Fruit fly (Drosophila melanogaster) whole organism, pupa: Measurements from ENCODE around the gene toc.

Source experiments
- CG10348 ChIP-seq: fragments of 200-800 bp; sonication (Bioruptor generic); IDR thresholded peaks from 2 replicates; pipeline ENCODE4 v1.3.6; 2022; ENCODE audit warnings: missing biosample characterization, missing genetic modification characterization
- CG12605 ChIP-seq: fragments of 200-800 bp; sonication (Bioruptor generic); IDR thresholded peaks from 2 replicates; pipeline ENCODE4 v1.3.6; 2022; ENCODE audit warnings: missing biosample characterization, missing genetic modification characterization
- CG13204 ChIP-seq: fragments of 200-800 bp; sonication (Bioruptor generic); optimal IDR thresholded peaks from 2 replicates; lab custom pipeline; 2018; ENCODE audit warnings: missing biosample characterization, mild to moderate bottlenecking, missing genetic modification characterization, moderate library complexity
- CG14655 ChIP-seq: fragments of 200-800 bp; sonication (Bioruptor generic); optimal IDR thresholded peaks from 3 replicates; lab custom pipeline; 2017; ENCODE audit warnings: mild to moderate bottlenecking, missing biosample characterization, missing genetic modification reagents, missing genetic modification characterization
- CG15710 ChIP-seq: fragments of 200-800 bp; sonication (Bioruptor generic); optimal IDR thresholded peaks from 2 replicates; lab custom pipeline; 2018; ENCODE audit warnings: missing biosample characterization, mild to moderate bottlenecking, missing genetic modification characterization, moderate library complexity
- CG17806 ChIP-seq: fragments of 200-800 bp; sonication (Bioruptor generic); optimal IDR thresholded peaks from 2 replicates; lab custom pipeline; 2018; ENCODE audit warnings: missing biosample characterization, mild to moderate bottlenecking, missing genetic modification characterization, moderate library complexity
- CG32121 ChIP-seq: fragments of 200-800 bp; sonication (Bioruptor generic); IDR thresholded peaks from 2 replicates; pipeline ENCODE4 v1.3.6; 2022; ENCODE audit warnings: missing biosample characterization, missing genetic modification characterization
- CG34367 ChIP-seq: fragments of 200-800 bp; sonication (Bioruptor generic); optimal IDR thresholded peaks from 2 replicates; lab custom pipeline; 2018; ENCODE audit warnings: missing biosample characterization, mild to moderate bottlenecking, missing genetic modification characterization
- CG4496 ChIP-seq: fragments of 200-800 bp; sonication (Bioruptor generic); IDR thresholded peaks from 3 replicates; pipeline ENCODE4 v1.3.6; 2022; ENCODE audit warnings: missing biosample characterization, missing genetic modification characterization
- CG8159 ChIP-seq: fragments of 200-800 bp; sonication (Bioruptor generic); optimal IDR thresholded peaks from 3 replicates; lab custom pipeline; 2018; ENCODE audit warnings: missing biosample characterization, mild to moderate bottlenecking, missing genetic modification characterization, moderate library complexity
- CG8301 ChIP-seq: fragments of 200-800 bp; sonication (Bioruptor generic); optimal IDR thresholded peaks from 2 replicates; lab custom pipeline; 2018; ENCODE audit warnings: missing biosample characterization, mild to moderate bottlenecking, missing genetic modification characterization
- CG9948 ChIP-seq: fragments of 200-800 bp; sonication (Bioruptor generic); optimal IDR thresholded peaks from 2 replicates; lab custom pipeline; 2018; ENCODE audit warnings: missing biosample characterization, mild to moderate bottlenecking, missing genetic modification characterization, moderate library complexity
- D1 ChIP-seq: fragments of 200-800 bp; sonication (Bioruptor generic); optimal IDR thresholded peaks from 2 replicates; lab custom pipeline; 2018; ENCODE audit warnings: missing biosample characterization, mild to moderate bottlenecking, missing genetic modification characterization, moderate library complexity
- EcR ChIP-seq: fragments of 200-800 bp; sonication (Bioruptor generic); optimal IDR thresholded peaks from 3 replicates; lab custom pipeline; 2019; ENCODE audit warnings: missing biosample characterization, missing genetic modification characterization, mild to moderate bottlenecking, moderate library complexity, missing genetic modification reagents
- Ets98B ChIP-seq: fragments of 200-800 bp; sonication (Bioruptor generic); IDR thresholded peaks from 2 replicates; pipeline ENCODE4 v1.3.6; 2022; ENCODE audit warnings: missing biosample characterization, missing genetic modification characterization
- Pif1A ChIP-seq: fragments of 200-800 bp; sonication (Bioruptor generic); optimal IDR thresholded peaks from 3 replicates; lab custom pipeline; 2016; ENCODE audit warnings: missing biosample characterization, missing genetic modification characterization
- Pif1B ChIP-seq: fragments of 200-800 bp; sonication (Bioruptor generic); optimal IDR thresholded peaks from 3 replicates; lab custom pipeline; 2016; ENCODE audit warnings: missing biosample characterization, missing genetic modification characterization
- Snoo ChIP-seq: fragments of 200-800 bp; sonication (Bioruptor generic); optimal IDR thresholded peaks from 3 replicates; lab custom pipeline; 2017; ENCODE audit warnings: missing biosample characterization, mild to moderate bottlenecking, missing genetic modification characterization, inconsistent platforms
- fd96Ca ChIP-seq: fragments of 200-800 bp; sonication (Bioruptor generic); IDR thresholded peaks from 3 replicates; pipeline ENCODE4 v1.3.6; 2022; ENCODE audit warnings: missing biosample characterization, missing genetic modification characterization
- gl ChIP-seq: fragments of 200-800 bp; sonication (Bioruptor generic); optimal IDR thresholded peaks from 2 replicates; lab custom pipeline; 2018; ENCODE audit warnings: missing biosample characterization, mild to moderate bottlenecking, missing genetic modification characterization
- rn ChIP-seq: fragments of 200-800 bp; sonication (Bioruptor generic); IDR thresholded peaks from 2 replicates; pipeline ENCODE4 v1.3.6; 2022; ENCODE audit warnings: missing biosample characterization, missing genetic modification characterization

toc gene

DNA sequence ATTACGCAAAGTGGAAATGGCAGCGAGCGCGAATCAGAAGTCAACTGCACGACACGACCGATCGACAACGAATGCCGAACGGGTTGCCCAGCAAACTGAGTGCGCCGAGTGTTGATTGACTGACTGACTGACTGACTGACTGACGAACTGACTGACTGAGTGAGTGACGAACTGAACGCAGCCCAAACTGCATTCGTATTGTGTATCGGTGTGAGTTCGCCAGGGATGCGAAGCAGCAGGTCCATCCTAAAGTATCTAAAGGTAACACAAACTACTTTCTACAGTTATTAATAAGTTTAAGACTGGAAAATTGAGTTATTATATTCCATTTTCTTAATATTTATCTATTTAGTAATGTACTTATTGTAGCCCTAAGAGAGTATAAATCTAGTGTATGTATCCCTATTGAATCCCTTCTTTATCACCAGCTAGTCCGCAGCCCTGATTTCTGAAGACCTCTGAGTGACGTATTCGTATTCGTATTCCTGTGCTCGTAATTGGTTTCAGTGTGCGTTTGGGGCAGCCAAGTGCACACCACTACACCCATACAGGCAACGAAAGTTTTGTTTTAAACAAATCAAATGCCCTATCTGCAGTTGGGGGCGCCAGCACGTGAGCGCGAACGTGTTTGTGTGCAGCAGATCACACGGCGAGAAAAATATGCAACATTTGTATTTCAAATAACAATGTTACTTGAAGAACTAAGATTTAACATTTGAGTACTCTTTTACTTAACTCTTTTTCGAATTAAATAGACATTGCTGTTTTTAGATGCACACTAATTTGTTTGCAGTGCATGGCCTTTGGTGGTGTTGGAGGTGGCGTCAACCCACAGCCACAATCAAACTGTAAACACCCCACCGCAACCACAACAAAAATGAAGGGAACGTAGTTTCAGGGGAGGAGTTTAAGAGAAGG is 8.4 kb upstream of the toc start:
- TF ChIP-seq CG15710 (tag; lab: Kevin White, UChicago) (peak; percentile 78), D1 (tag; lab: Kevin White, UChicago) (peak; percentile 33), CG17806 (tag; lab: Kevin White, UChicago) (peak; percentile 73), Pif1B (peak; percentile 74), Pif1A (GFP tag; lab: Kevin White, UChicago) (peak; percentile 78), CG4496 (GFP tag; lab: Robert Waterston, UW) (peak; percentile 91), CG13204 (GFP tag; lab: Kevin White, UChicago) (no peak), CG12605 (GFP tag; lab: Robert Waterston, UW) (peak; percentile 67), CG14655 (GFP tag; lab: Kevin White, UChicago) (peak; percentile 84), CG9948 (tag; lab: Kevin White, UChicago) (peak; percentile 66), CG34367 (tag; lab: Kevin White, UChicago) (peak; percentile 67), fd96Ca (GFP tag; lab: Robert Waterston, UW) (peak; percentile 91), gl (peak; percentile 55), CG8159 (tag; lab: Kevin White, UChicago) (peak; percentile 88), CG32121 (peak; percentile 84), CG8301 (tag; lab: Kevin White, UChicago) (peak; percentile 81), Snoo (tag; lab: Kevin White, UChicago) (peak; percentile 31), CG10348 (GFP tag; lab: Robert Waterston, UW) (peak; percentile 59), Ets98B (peak; percentile 87), EcR (GFP tag; lab: Kevin White, UChicago) (no peak), rn (GFP tag; lab: Robert Waterston, UW) (peak; percentile 71; the same call in 1 of the 2 replicates)

dm6 chr2L:3151657-3152056 is 7.1 kb upstream of the toc start:
- TF ChIP-seq CG14655 (GFP tag; lab: Kevin White, UChicago), result peak; percentile 10
- TF ChIP-seq CG17806 (tag; lab: Kevin White, UChicago), result peak; percentile 27
- no peak for TF ChIP-seq CG34367 (tag; lab: Kevin White, UChicago)
- peak; percentile 19 for TF ChIP-seq CG15710 (tag; lab: Kevin White, UChicago)
- peak; percentile 22 for TF ChIP-seq CG8159 (tag; lab: Kevin White, UChicago)
- TF ChIP-seq CG8301 (tag; lab: Kevin White, UChicago), result no peak
- TF ChIP-seq Pif1B, result peak; percentile 19
- TF ChIP-seq CG9948 (tag; lab: Kevin White, UChicago), result peak; percentile 25
- TF ChIP-seq gl, result no peak
- peak; percentile 10 for TF ChIP-seq Pif1A (GFP tag; lab: Kevin White, UChicago)

- peak; percentile 48 for TF ChIP-seq CG8301 (tag; lab: Kevin White, UChicago)
- peak; percentile 29 for TF ChIP-seq Pif1A (GFP tag; lab: Kevin White, UChicago)
- peak; percentile 80 for TF ChIP-seq fd96Ca (GFP tag; lab: Robert Waterston, UW)
- TF ChIP-seq CG34367 (tag; lab: Kevin White, UChicago), result no peak
- TF ChIP-seq Snoo (tag; lab: Kevin White, UChicago), result no peak
- TF ChIP-seq CG10348 (GFP tag; lab: Robert Waterston, UW), result no peak
- TF ChIP-seq rn (GFP tag; lab: Robert Waterston, UW), result no peak
- TF ChIP-seq D1 (tag; lab: Kevin White, UChicago), result no peak
- TF ChIP-seq CG15710 (tag; lab: Kevin White, UChicago), result no peak
- TF ChIP-seq CG14655 (GFP tag; lab: Kevin White, UChicago), result no peak
- peak; percentile 73 for TF ChIP-seq Ets98B
- TF ChIP-seq CG32121, result peak; percentile 74
- TF ChIP-seq CG12605 (GFP tag; lab: Robert Waterston, UW), result peak; percentile 46; the same call in 1 of the 2 replicates
- TF ChIP-seq EcR (GFP tag; lab: Kevin White, UChicago), result no peak
- no peak for TF ChIP-seq CG13204 (GFP tag; lab: Kevin White, UChicago)
- peak; percentile 74; the same call in 2 of the 3 replicates for TF ChIP-seq CG4496 (GFP tag; lab: Robert Waterston, UW)
- TF ChIP-seq gl, result no peak
- no peak for TF ChIP-seq CG17806 (tag; lab: Kevin White, UChicago)
- no peak for TF ChIP-seq Pif1B
- no peak for TF ChIP-seq CG8159 (tag; lab: Kevin White, UChicago)
Observed at dm6 chr2L:3148959-3149591, 4.5 kb upstream of the toc start.

dm6 chr2L:3145897-3146296 is 1.3 kb upstream of the toc start:
- TF ChIP-seq EcR (GFP tag; lab: Kevin White, UChicago), result no peak
- no peak for TF ChIP-seq rn (GFP tag; lab: Robert Waterston, UW)
- TF ChIP-seq CG4496 (GFP tag; lab: Robert Waterston, UW), result no peak
- no peak for TF ChIP-seq CG17806 (tag; lab: Kevin White, UChicago)
- no peak for TF ChIP-seq CG10348 (GFP tag; lab: Robert Waterston, UW)
- TF ChIP-seq CG14655 (GFP tag; lab: Kevin White, UChicago), result no peak
- no peak for TF ChIP-seq Ets98B
- no peak for TF ChIP-seq CG13204 (GFP tag; lab: Kevin White, UChicago)
- no peak for TF ChIP-seq Snoo (tag; lab: Kevin White, UChicago)
- no peak for TF ChIP-seq CG32121

- TF ChIP-seq gl (no peak), CG14655 (GFP tag; lab: Kevin White, UChicago) (no peak), CG8159 (tag; lab: Kevin White, UChicago) (no peak), EcR (GFP tag; lab: Kevin White, UChicago) (no peak), Pif1A (GFP tag; lab: Kevin White, UChicago) (no peak), Pif1B (no peak), Ets98B (no peak), CG10348 (GFP tag; lab: Robert Waterston, UW) (no peak), fd96Ca (GFP tag; lab: Robert Waterston, UW) (no peak), CG8301 (tag; lab: Kevin White, UChicago) (no peak), CG12605 (GFP tag; lab: Robert Waterston, UW) (no peak), Snoo (tag; lab: Kevin White, UChicago) (no peak), D1 (tag; lab: Kevin White, UChicago) (no peak), CG15710 (tag; lab: Kevin White, UChicago) (no peak), CG34367 (tag; lab: Kevin White, UChicago) (no peak), CG13204 (GFP tag; lab: Kevin White, UChicago) (no peak), CG32121 (no peak), rn (GFP tag; lab: Robert Waterston, UW) (no peak), CG9948 (tag; lab: Kevin White, UChicago) (no peak), CG4496 (GFP tag; lab: Robert Waterston, UW) (no peak)
Observed at dm6 chr2L:3145470-3145869, 884 bp upstream of the toc start, which contains the start of gene ND-B14.5B. Gene ND-B14.5B (minus strand): TSS chr2L:3145848.
